Fruit fly (Drosophila melanogaster) whole organism, embryonic: ENCODE data around the gene CG10341.
A peak's percentile ranks its signal among the peaks of the same experiment; 100 is the strongest.

ENCODE experiments used
- ATbp ChIP-seq: fragments of 200-800 bp; sonication (Bioruptor generic); optimal IDR thresholded peaks from 2 replicates; lab custom pipeline; 2017; ENCODE audit warnings: missing biosample characterization, mild to moderate bottlenecking, missing genetic modification characterization, missing genetic modification reagents
- Aef1 ChIP-seq: fragments of 200-800 bp; sonication (Bioruptor generic); IDR thresholded peaks from 3 replicates; pipeline ENCODE4 v1.3.6; 2022; ENCODE audit warnings: missing biosample characterization, missing genetic modification characterization
- CG11504 ChIP-seq: fragments of 200-800 bp; sonication (Bioruptor generic); optimal IDR thresholded peaks from 3 replicates; lab custom pipeline; 2019; ENCODE audit warnings: missing biosample characterization, mild to moderate bottlenecking, missing genetic modification characterization, moderate library complexity
- CG11560 ChIP-seq: fragments of 200-800 bp; sonication (Bioruptor generic); IDR thresholded peaks from 3 replicates; pipeline ENCODE4 v1.3.6; 2022; ENCODE audit warnings: missing biosample characterization, missing genetic modification characterization
- CG1233 ChIP-seq: fragments of 200-800 bp; sonication (Bioruptor generic); optimal IDR thresholded peaks from 4 replicates; lab custom pipeline; 2018; ENCODE audit warnings: missing biosample characterization, mild to moderate bottlenecking, missing genetic modification characterization
- CG14014 ChIP-seq: fragments of 200-800 bp; sonication (Bioruptor generic); IDR thresholded peaks from 2 replicates; pipeline ENCODE4 v1.3.6; 2022; ENCODE audit warnings: missing biosample characterization, missing genetic modification characterization
- CG1647 ChIP-seq: fragments of 200-800 bp; sonication (Bioruptor generic); optimal IDR thresholded peaks from 3 replicates; lab custom pipeline; 2016; ENCODE audit warnings: missing biosample characterization, missing genetic modification characterization
- CG2120 ChIP-seq: fragments of 200-800 bp; sonication (Bioruptor generic); optimal IDR thresholded peaks from 3 replicates; lab custom pipeline; 2016; ENCODE audit warnings: missing biosample characterization, missing genetic modification characterization
- CG2199 ChIP-seq: fragments of 200-800 bp; sonication (Bioruptor generic); IDR thresholded peaks from 3 replicates; pipeline ENCODE4 v1.3.6; 2022; ENCODE audit warnings: missing biosample characterization, missing genetic modification characterization
- CG2712 ChIP-seq: fragments of 200-800 bp; optimal IDR thresholded peaks from 3 replicates; lab custom pipeline; 2019; ENCODE audit warnings: missing biosample characterization, mild to moderate bottlenecking, missing genetic modification characterization, moderate library complexity
- CG31365 ChIP-seq: fragments of 200-800 bp; sonication (Bioruptor generic); optimal IDR thresholded peaks from 2 replicates; lab custom pipeline; 2018; ENCODE audit warnings: missing biosample characterization, mild to moderate bottlenecking, missing genetic modification characterization
- CG31388 ChIP-seq: fragments of 200-800 bp; sonication (Bioruptor generic); optimal IDR thresholded peaks from 2 replicates; lab custom pipeline; 2016; ENCODE audit warnings: missing biosample characterization, missing genetic modification characterization
- CG3995 ChIP-seq: fragments of 200-800 bp; sonication (Bioruptor generic); optimal IDR thresholded peaks from 3 replicates; lab custom pipeline; 2016; ENCODE audit warnings: missing biosample characterization, missing genetic modification characterization
- CG42726 ChIP-seq: fragments of 200-800 bp; sonication (Bioruptor generic); IDR thresholded peaks from 2 replicates; pipeline ENCODE4 v1.3.6; 2022; ENCODE audit warnings: missing biosample characterization, missing genetic modification characterization; ENCODE audit not compliant: partially characterized antibody
- CG6791 ChIP-seq: fragments of 200-800 bp; sonication (Bioruptor generic); IDR thresholded peaks from 3 replicates; pipeline ENCODE4 v1.3.6; 2022; ENCODE audit warnings: missing biosample characterization, missing genetic modification characterization; ENCODE audit not compliant: partially characterized antibody
- CG6854 ChIP-seq: fragments of 200-800 bp; sonication (Bioruptor generic); optimal IDR thresholded peaks from 3 replicates; lab custom pipeline; 2017; ENCODE audit warnings: missing biosample characterization, mild to moderate bottlenecking, missing genetic modification characterization
- CG7786 ChIP-seq: fragments of 200-800 bp; sonication (Bioruptor generic); optimal IDR thresholded peaks from 2 replicates; lab custom pipeline; 2016; ENCODE audit warnings: missing biosample characterization, missing genetic modification characterization
- CG7839 ChIP-seq: fragments of 200-800 bp; sonication (Bioruptor generic); optimal IDR thresholded peaks from 3 replicates; lab custom pipeline; 2018; ENCODE audit warnings: missing biosample characterization, mild to moderate bottlenecking, missing genetic modification characterization, moderate library complexity
- CG9932 ChIP-seq: fragments of 200-800 bp; sonication (Bioruptor generic); IDR thresholded peaks from 2 replicates; pipeline ENCODE4 v1.3.6; 2022; ENCODE audit warnings: missing biosample characterization, missing genetic modification characterization
- D ChIP-seq, 2 experiments: fragments of 200-800 bp in 1 of 2; fragments of >200 bp in 1 of 2; sonication (Bioruptor generic) in 1 of 2; optimal IDR thresholded peaks; 2 replicates in 1 of 2; 3 replicates in 1 of 2; lab custom pipeline; 2017; ENCODE audit warnings: mild to moderate bottlenecking in 1 of 2, missing biosample characterization in 1 of 2, missing genetic modification characterization in 1 of 2, missing genetic modification reagents in 1 of 2
- Deaf1 ChIP-seq: fragments of 200-800 bp; optimal IDR thresholded peaks from 3 replicates; lab custom pipeline; 2019; ENCODE audit warnings: missing biosample characterization, mild to moderate bottlenecking, missing genetic modification characterization, moderate library complexity
- Dek ChIP-seq: fragments of 200-800 bp; sonication (Bioruptor generic); optimal IDR thresholded peaks from 3 replicates; lab custom pipeline; 2019; ENCODE audit warnings: missing biosample characterization, mild to moderate bottlenecking, missing genetic modification characterization, moderate library complexity
- Dip2 ChIP-seq: fragments of 200-800 bp; sonication (Bioruptor generic); IDR thresholded peaks from 2 replicates; pipeline ENCODE4 v1.3.6; 2022; ENCODE audit warnings: missing biosample characterization, missing genetic modification characterization
- Doc3 ChIP-seq: fragments of 200-800 bp; sonication (Bioruptor generic); IDR thresholded peaks from 3 replicates; pipeline ENCODE4 v1.3.6; 2022; ENCODE audit warnings: missing biosample characterization, missing genetic modification characterization; ENCODE audit not compliant: partially characterized antibody
- Fer1 ChIP-seq: fragments of 200-800 bp; sonication (Bioruptor generic); optimal IDR thresholded peaks from 2 replicates; lab custom pipeline; 2017; ENCODE audit warnings: missing biosample characterization, mild to moderate bottlenecking, missing genetic modification characterization
- HLH54F ChIP-seq: fragments of 200-800 bp; sonication (Bioruptor generic); optimal IDR thresholded peaks from 3 replicates; lab custom pipeline; 2016; ENCODE audit warnings: missing biosample characterization, missing genetic modification characterization
- Hr51 ChIP-seq, 2 experiments: fragments of 200-800 bp; sonication (Bioruptor generic); optimal IDR thresholded peaks; 2 replicates in 1 of 2; 3 replicates in 1 of 2; lab custom pipeline; 2016 to 2018; ENCODE audit warnings: missing biosample characterization in 2 of 2, missing genetic modification characterization in 2 of 2, mild to moderate bottlenecking in 1 of 2, moderate library complexity in 1 of 2
- MBD-R2 ChIP-seq: fragments of 200-800 bp; sonication (Bioruptor generic); IDR thresholded peaks from 2 replicates; pipeline ENCODE4 v1.3.6; 2022; ENCODE audit warnings: missing biosample characterization, missing genetic modification characterization
- Opbp ChIP-seq: fragments of 200-800 bp; sonication (Bioruptor generic); IDR thresholded peaks from 3 replicates; pipeline ENCODE4 v1.3.6; 2022; ENCODE audit warnings: missing biosample characterization, missing genetic modification characterization; ENCODE audit not compliant: partially characterized antibody
- Sry-β ChIP-seq: fragments of 200-800 bp; sonication (Bioruptor generic); optimal IDR thresholded peaks from 2 replicates; lab custom pipeline; 2018; ENCODE audit warnings: missing biosample characterization, mild to moderate bottlenecking, missing genetic modification characterization, moderate library complexity
- al ChIP-seq: fragments of 200-800 bp; sonication (Bioruptor generic); IDR thresholded peaks from 2 replicates; pipeline ENCODE4 v1.3.6; 2022; ENCODE audit warnings: missing biosample characterization, missing genetic modification characterization
- az2 ChIP-seq: fragments of 200-800 bp; sonication (Bioruptor generic); optimal IDR thresholded peaks from 3 replicates; lab custom pipeline; 2016; ENCODE audit warnings: missing biosample characterization, missing genetic modification characterization
- bigmax ChIP-seq: fragments of 200-800 bp; sonication (Bioruptor generic); optimal IDR thresholded peaks from 2 replicates; lab custom pipeline; 2018; ENCODE audit warnings: missing biosample characterization, mild to moderate bottlenecking, missing genetic modification characterization
- bsh ChIP-seq, 2 experiments: fragments of 200-800 bp; sonication (Bioruptor generic); optimal IDR thresholded peaks; 2 replicates each; lab custom pipeline; 2017 to 2018; ENCODE audit warnings: mild to moderate bottlenecking in 2 of 2, missing biosample characterization in 2 of 2, missing genetic modification characterization in 2 of 2, moderate library complexity in 1 of 2
- crp ChIP-seq, 2 experiments: fragments of 200-800 bp; sonication (Bioruptor generic); optimal IDR thresholded peaks; 2 replicates in 1 of 2; 3 replicates in 1 of 2; lab custom pipeline; 2017; ENCODE audit warnings: missing biosample characterization in 2 of 2, missing genetic modification characterization in 2 of 2, mild to moderate bottlenecking in 1 of 2, moderate library complexity in 1 of 2
- ewg ChIP-seq: fragments of 200-800 bp; sonication (Bioruptor generic); optimal IDR thresholded peaks from 3 replicates; lab custom pipeline; 2017; ENCODE audit warnings: mild to moderate bottlenecking, missing biosample characterization, missing genetic modification reagents, missing genetic modification characterization
- fru ChIP-seq: fragments of >200 bp; optimal IDR thresholded peaks from 2 replicates; lab custom pipeline; 2017
- hb ChIP-seq: fragments of 200-800 bp; sonication (Bioruptor generic); IDR thresholded peaks from 3 replicates; pipeline ENCODE4 v1.3.6; 2022; ENCODE audit warnings: missing biosample characterization, missing genetic modification characterization; ENCODE audit not compliant: partially characterized antibody
- inv ChIP-seq: fragments of 200-800 bp; sonication (Bioruptor generic); IDR thresholded peaks from 2 replicates; pipeline ENCODE4 v1.3.6; 2022; ENCODE audit warnings: missing biosample characterization, missing genetic modification characterization; ENCODE audit not compliant: partially characterized antibody
- klu ChIP-seq: fragments of 200-800 bp; sonication (Bioruptor generic); IDR thresholded peaks from 2 replicates; pipeline ENCODE4 v1.3.6; 2022; ENCODE audit warnings: missing biosample characterization, missing genetic modification characterization
- lmd ChIP-seq: fragments of 200-800 bp; sonication (Bioruptor generic); IDR thresholded peaks from 2 replicates; pipeline ENCODE4 v1.3.6; 2022; ENCODE audit warnings: missing biosample characterization, missing genetic modification characterization
- mld ChIP-seq: fragments of 200-800 bp; sonication (Bioruptor generic); IDR thresholded peaks from 3 replicates; pipeline ENCODE4 v1.3.6; 2022; ENCODE audit warnings: missing biosample characterization, missing genetic modification characterization; ENCODE audit not compliant: partially characterized antibody
- peb ChIP-seq: fragments of 200-800 bp; sonication (Bioruptor generic); IDR thresholded peaks from 2 replicates; pipeline ENCODE4 v1.3.6; 2022; ENCODE audit warnings: missing biosample characterization, missing genetic modification characterization
- psq ChIP-seq: fragments of 200-800 bp; sonication (Bioruptor generic); optimal IDR thresholded peaks from 2 replicates; lab custom pipeline; 2017; ENCODE audit warnings: missing biosample characterization, missing genetic modification characterization
- sug ChIP-seq: fragments of 200-800 bp; optimal IDR thresholded peaks from 2 replicates; lab custom pipeline; 2019; ENCODE audit warnings: missing biosample characterization, mild to moderate bottlenecking, missing genetic modification characterization, moderate library complexity
- tin ChIP-seq: fragments of 200-800 bp; sonication (Bioruptor generic); optimal IDR thresholded peaks from 3 replicates; lab custom pipeline; 2016; ENCODE audit warnings: missing biosample characterization, missing genetic modification characterization
- tna ChIP-seq: fragments of 200-800 bp; sonication (Bioruptor generic); IDR thresholded peaks from 2 replicates; pipeline ENCODE4 v1.3.6; 2022; ENCODE audit warnings: missing biosample characterization, missing genetic modification characterization; ENCODE audit not compliant: partially characterized antibody
- tx ChIP-seq: fragments of 200-800 bp; sonication (Bioruptor generic); optimal IDR thresholded peaks from 2 replicates; lab custom pipeline; 2016; ENCODE audit warnings: missing biosample characterization, missing genetic modification characterization
- vvl ChIP-seq: fragments of 200-800 bp; sonication (Bioruptor generic); IDR thresholded peaks from 2 replicates; pipeline ENCODE4 v1.3.6; 2022; ENCODE audit warnings: missing biosample characterization, missing genetic modification characterization
- wdn ChIP-seq: fragments of 200-800 bp; sonication (Bioruptor generic); IDR thresholded peaks from 2 replicates; pipeline ENCODE4 v1.3.6; 2022; ENCODE audit warnings: missing biosample characterization, missing genetic modification characterization

Gene CG10341

dm6 chr2L:18698559-18699130 lies at the start of gene CG10341 (continued):
- no peak for TF ChIP-seq CG3995 (GFP tag; lab: Kevin White, UChicago)
- TF ChIP-seq HLH54F, result no peak
- no peak for TF ChIP-seq ewg (GFP tag; lab: Kevin White, UChicago)
- TF ChIP-seq Opbp, result no peak
- no peak for TF ChIP-seq Dek (tag; lab: Kevin White, UChicago)
- no peak for TF ChIP-seq CG11504 (tag; lab: Kevin White, UChicago)
- no peak for TF ChIP-seq CG2199
- TF ChIP-seq sug (tag; lab: Kevin White, UChicago), result peak; percentile 52
- TF ChIP-seq CG11560 (tag; lab: Robert Waterston, UW), result no peak
- TF ChIP-seq Hr51 (GFP tag; optimal IDR thresholded peaks at IDR 0.05; lab: Kevin White, UChicago), result no peak
- TF ChIP-seq CG1233, result no peak
- no peak for TF ChIP-seq hb (GFP tag; lab: Robert Waterston, UW)
- no peak for TF ChIP-seq Aef1 (GFP tag; lab: Robert Waterston, UW)
- TF ChIP-seq Fer1 (GFP tag; lab: Kevin White, UChicago), result no peak
- TF ChIP-seq CG42726 (GFP tag; lab: Robert Waterston, UW), result no peak
- TF ChIP-seq mld, result no peak
- TF ChIP-seq CG6854 (GFP tag; lab: Kevin White, UChicago), result no peak
- TF ChIP-seq lmd, result no peak
- no peak for TF ChIP-seq CG9932 (GFP tag; lab: Robert Waterston, UW)
- TF ChIP-seq CG2120 (GFP tag; lab: Kevin White, UChicago), result no peak
- no peak for TF ChIP-seq klu (GFP tag; lab: Robert Waterston, UW)
- no peak for TF ChIP-seq peb
- TF ChIP-seq CG6791, result no peak
- no peak for TF ChIP-seq Dip2 (GFP tag; lab: Robert Waterston, UW)
- TF ChIP-seq fru (lab: Kevin White, UChicago), result no peak
- TF ChIP-seq tin (GFP tag; lab: Kevin White, UChicago), result no peak
- TF ChIP-seq al (GFP tag; lab: Robert Waterston, UW), result no peak
- TF ChIP-seq az2 (GFP tag; lab: Kevin White, UChicago), result no peak
- peak; percentile 73 for TF ChIP-seq MBD-R2 (GFP tag; lab: Robert Waterston, UW)
- no peak for TF ChIP-seq tx (GFP tag; lab: Kevin White, UChicago)
- no peak for TF ChIP-seq vvl (GFP tag; lab: Robert Waterston, UW)
- no peak for TF ChIP-seq Deaf1 (tag; lab: Kevin White, UChicago)
- no peak for TF ChIP-seq psq (GFP tag; lab: Kevin White, UChicago)
- no peak for TF ChIP-seq inv (GFP tag; lab: Robert Waterston, UW)
- TF ChIP-seq ATbp (GFP tag; lab: Kevin White, UChicago), result no peak
- TF ChIP-seq Sry-β (GFP tag; lab: Kevin White, UChicago), result no peak
- no peak for TF ChIP-seq CG7839 (tag; lab: Kevin White, UChicago)
- TF ChIP-seq D (optimal IDR thresholded peaks at IDR 0.05; lab: Kevin White, UChicago), result no peak
- TF ChIP-seq D (GFP tag; optimal IDR thresholded peaks at IDR 0.05; lab: Kevin White, UChicago), result no peak
- TF ChIP-seq CG31388 (GFP tag; lab: Kevin White, UChicago), result no peak
- no peak for TF ChIP-seq tna (GFP tag; lab: Robert Waterston, UW)
- TF ChIP-seq CG2712, result no peak
- TF ChIP-seq bigmax (GFP tag; lab: Kevin White, UChicago), result no peak
- no peak for TF ChIP-seq CG14014
- no peak for TF ChIP-seq CG31365 (tag; lab: Kevin White, UChicago)
- TF ChIP-seq bsh (GFP tag; optimal IDR thresholded peaks at IDR 0.05; lab: Kevin White, UChicago), result no peak
- TF ChIP-seq CG1647 (GFP tag; lab: Kevin White, UChicago), result no peak
- TF ChIP-seq Doc3, result no peak
- no peak for TF ChIP-seq wdn (GFP tag; lab: Robert Waterston, UW)
- peak in 1 of 2 experiments; percentile 74 for TF ChIP-seq crp (GFP tag; optimal IDR thresholded peaks at IDR 0.05; lab: Kevin White, UChicago)
- TF ChIP-seq CG7786 (GFP tag; lab: Kevin White, UChicago), result no peak
